Fruit fly (Drosophila melanogaster) whole organism, embryonic: ENCODE measurements around the gene MYPT-75D.

Experiments used
- C15 ChIP-seq: fragments of 200-800 bp; sonication (Bioruptor generic); IDR thresholded peaks from 3 replicates; pipeline ENCODE4 v1.3.6; 2022; ENCODE audit warnings: missing biosample characterization, missing genetic modification characterization
- CG10543 ChIP-seq: fragments of 200-800 bp; sonication (Bioruptor generic); optimal IDR thresholded peaks from 3 replicates; lab custom pipeline; 2017; ENCODE audit warnings: missing biosample characterization, mild to moderate bottlenecking, missing genetic modification characterization, moderate library complexity
- CG11247 ChIP-seq: fragments of 200-800 bp; sonication (Bioruptor generic); IDR thresholded peaks from 2 replicates; pipeline ENCODE4 v1.3.6; 2022; ENCODE audit warnings: missing biosample characterization, missing genetic modification characterization
- CG12942 ChIP-seq: fragments of 200-800 bp; sonication (Bioruptor generic); optimal IDR thresholded peaks from 3 replicates; lab custom pipeline; 2016; ENCODE audit warnings: missing biosample characterization, missing genetic modification characterization
- CG13123 ChIP-seq: fragments of 200-800 bp; sonication (Bioruptor generic); optimal IDR thresholded peaks from 2 replicates; lab custom pipeline; 2016; ENCODE audit warnings: missing biosample characterization, missing genetic modification characterization
- CG1529 ChIP-seq: fragments of 200-800 bp; sonication (Bioruptor generic); optimal IDR thresholded peaks from 3 replicates; lab custom pipeline; 2018; ENCODE audit warnings: missing biosample characterization, missing genetic modification characterization
- CG17359 ChIP-seq: fragments of 200-800 bp; sonication (Bioruptor generic); optimal IDR thresholded peaks from 3 replicates; lab custom pipeline; 2018; ENCODE audit warnings: missing biosample characterization, mild to moderate bottlenecking, missing genetic modification characterization, moderate library complexity
- CG2678 ChIP-seq: fragments of 200-800 bp; sonication (Bioruptor generic); optimal IDR thresholded peaks from 3 replicates; lab custom pipeline; 2019; ENCODE audit warnings: missing biosample characterization, mild to moderate bottlenecking, missing genetic modification characterization, moderate library complexity
- CG30403 ChIP-seq: fragments of 200-800 bp; sonication (Bioruptor generic); optimal IDR thresholded peaks from 3 replicates; lab custom pipeline; 2016; ENCODE audit warnings: missing biosample characterization, missing genetic modification characterization
- CG31224 ChIP-seq: fragments of 200-800 bp; sonication (Bioruptor generic); IDR thresholded peaks from 2 replicates; pipeline ENCODE4 v1.3.6; 2022; ENCODE audit warnings: missing biosample characterization, missing genetic modification characterization
- CG32532 ChIP-seq: fragments of 200-800 bp; sonication (Bioruptor generic); IDR thresholded peaks from 2 replicates; pipeline ENCODE4 v1.3.6; 2022; ENCODE audit warnings: missing biosample characterization, missing genetic modification characterization
- CG7357 ChIP-seq: fragments of 200-800 bp; sonication (Bioruptor generic); IDR thresholded peaks from 3 replicates; pipeline ENCODE4 v1.3.6; 2022; ENCODE audit warnings: missing biosample characterization, missing genetic modification characterization
- CG7372 ChIP-seq: fragments of 200-800 bp; sonication (Bioruptor generic); IDR thresholded peaks from 2 replicates; pipeline ENCODE4 v1.3.6; 2022; ENCODE audit warnings: missing biosample characterization, missing genetic modification characterization
- CG7745 ChIP-seq: fragments of 200-800 bp; sonication (Bioruptor generic); optimal IDR thresholded peaks from 2 replicates; lab custom pipeline; 2018; ENCODE audit warnings: missing biosample characterization, mild to moderate bottlenecking, missing genetic modification characterization, moderate library complexity
- Camta ChIP-seq: fragments of 200-800 bp; sonication (Bioruptor generic); optimal IDR thresholded peaks from 2 replicates; lab custom pipeline; 2016; ENCODE audit warnings: missing biosample characterization, missing genetic modification characterization
- CrebB ChIP-seq: fragments of 200-800 bp; sonication (Bioruptor generic); optimal IDR thresholded peaks from 3 replicates; lab custom pipeline; 2018; ENCODE audit warnings: missing biosample characterization, mild to moderate bottlenecking, missing genetic modification characterization
- D ChIP-seq, 2 experiments: fragments of 200-800 bp in 1 of 2; fragments of >200 bp in 1 of 2; sonication (Bioruptor generic) in 1 of 2; optimal IDR thresholded peaks; 2 replicates in 1 of 2; 3 replicates in 1 of 2; lab custom pipeline; 2017; ENCODE audit warnings: mild to moderate bottlenecking in 1 of 2, missing biosample characterization in 1 of 2, missing genetic modification characterization in 1 of 2, missing genetic modification reagents in 1 of 2
- D19A ChIP-seq: fragments of 200-800 bp; optimal IDR thresholded peaks from 3 replicates; lab custom pipeline; 2019; ENCODE audit warnings: missing biosample characterization, mild to moderate bottlenecking, missing genetic modification characterization, moderate library complexity
- D19B ChIP-seq: fragments of 200-800 bp; sonication (Bioruptor generic); optimal IDR thresholded peaks from 2 replicates; lab custom pipeline; 2017; ENCODE audit warnings: missing biosample characterization, mild to moderate bottlenecking, missing genetic modification characterization
- E2f2 ChIP-seq: fragments of 200-800 bp; sonication (Bioruptor generic); IDR thresholded peaks from 2 replicates; pipeline ENCODE4 v1.3.6; 2022; ENCODE audit warnings: missing biosample characterization, missing genetic modification characterization
- Gsc ChIP-seq: fragments of 200-800 bp; sonication (Bioruptor generic); IDR thresholded peaks from 2 replicates; pipeline ENCODE4 v1.3.6; 2022; ENCODE audit warnings: missing biosample characterization, missing genetic modification characterization
- HLHmδ ChIP-seq: fragments of 200-800 bp; sonication (Bioruptor generic); optimal IDR thresholded peaks from 2 replicates; lab custom pipeline; 2018; ENCODE audit warnings: missing biosample characterization, mild to moderate bottlenecking, missing genetic modification characterization, moderate library complexity
- Hmr ChIP-seq: fragments of 200-800 bp; sonication (Bioruptor generic); optimal IDR thresholded peaks from 3 replicates; lab custom pipeline; 2017; ENCODE audit warnings: mild to moderate bottlenecking, missing biosample characterization, missing genetic modification reagents, missing genetic modification characterization
- Lpt ChIP-seq: fragments of >200 bp; optimal IDR thresholded peaks from 2 replicates; lab custom pipeline; 2018; ENCODE audit warnings: missing biosample characterization, missing genetic modification characterization
- MTF-1 ChIP-seq: fragments of 200-800 bp; sonication (Bioruptor generic); optimal IDR thresholded peaks from 2 replicates; lab custom pipeline; 2018; ENCODE audit warnings: missing biosample characterization, mild to moderate bottlenecking, missing genetic modification characterization, borderline replicate concordance
- Mad ChIP-seq: fragments of 200-800 bp; sonication (Bioruptor generic); optimal IDR thresholded peaks from 2 replicates; lab custom pipeline; 2016; ENCODE audit warnings: missing biosample characterization, missing genetic modification characterization
- Myb ChIP-seq: fragments of 200-800 bp; sonication (Bioruptor generic); optimal IDR thresholded peaks from 2 replicates; lab custom pipeline; 2016; ENCODE audit warnings: missing biosample characterization, missing genetic modification characterization
- NC2β ChIP-seq: fragments of 200-800 bp; sonication (Bioruptor generic); optimal IDR thresholded peaks from 2 replicates; lab custom pipeline; 2016; ENCODE audit warnings: missing biosample characterization, missing genetic modification characterization
- PHDP ChIP-seq: fragments of 200-800 bp; sonication (Bioruptor generic); optimal IDR thresholded peaks from 3 replicates; lab custom pipeline; 2018; ENCODE audit warnings: missing biosample characterization, mild to moderate bottlenecking, missing genetic modification characterization, moderate library complexity
- Six4 ChIP-seq: fragments of 200-800 bp; sonication (Bioruptor generic); optimal IDR thresholded peaks from 2 replicates; lab custom pipeline; 2016; ENCODE audit warnings: missing biosample characterization, missing genetic modification characterization
- Sry-δ ChIP-seq: fragments of 200-800 bp; sonication (Bioruptor generic); optimal IDR thresholded peaks from 2 replicates; lab custom pipeline; 2016; ENCODE audit warnings: missing biosample characterization, missing genetic modification characterization
- cas ChIP-seq: fragments of 200-800 bp; sonication (Bioruptor generic); IDR thresholded peaks from 2 replicates; pipeline ENCODE4 v1.3.6; 2022; ENCODE audit warnings: missing biosample characterization, missing genetic modification characterization
- caup ChIP-seq: fragments of 200-800 bp; sonication (Bioruptor generic); optimal IDR thresholded peaks from 3 replicates; lab custom pipeline; 2017; ENCODE audit warnings: missing biosample characterization, mild to moderate bottlenecking, missing genetic modification characterization, moderate library complexity; ENCODE audit not compliant: severe bottlenecking
- dmrt11E ChIP-seq: fragments of 200-800 bp; sonication (Bioruptor generic); optimal IDR thresholded peaks from 3 replicates; lab custom pipeline; 2018; ENCODE audit warnings: missing biosample characterization, mild to moderate bottlenecking, missing genetic modification characterization, moderate library complexity
- emc ChIP-seq: fragments of 200-800 bp; sonication (Bioruptor generic); optimal IDR thresholded peaks from 2 replicates; lab custom pipeline; 2016; ENCODE audit warnings: missing biosample characterization, missing genetic modification characterization
- ems ChIP-seq: fragments of 200-800 bp; sonication (Bioruptor generic); optimal IDR thresholded peaks from 3 replicates; lab custom pipeline; 2016; ENCODE audit warnings: missing biosample characterization, missing genetic modification characterization
- esg ChIP-seq: fragments of 200-800 bp; sonication (Bioruptor generic); conservative IDR thresholded peaks from 2 replicates; pipeline ENCODE4 v1.3.6; 2022; ENCODE audit warnings: missing biosample characterization, missing genetic modification characterization
- eyg ChIP-seq: fragments of 200-800 bp; sonication (Bioruptor generic); optimal IDR thresholded peaks from 3 replicates; lab custom pipeline; 2016; ENCODE audit warnings: missing biosample characterization, missing genetic modification characterization
- fru ChIP-seq: fragments of >200 bp; optimal IDR thresholded peaks from 2 replicates; lab custom pipeline; 2017
- gce ChIP-seq: fragments of 200-800 bp; sonication (Bioruptor generic); IDR thresholded peaks from 3 replicates; pipeline ENCODE4 v1.3.6; 2022; ENCODE audit warnings: missing biosample characterization, missing genetic modification characterization
- insv ChIP-seq, 2 experiments: fragments of 200-800 bp; sonication (Bioruptor generic); optimal IDR thresholded peaks; 3 replicates each; lab custom pipeline; 2016 to 2018; ENCODE audit warnings: missing biosample characterization in 2 of 2, missing genetic modification characterization in 2 of 2
- odd ChIP-seq: fragments of 200-800 bp; sonication (Bioruptor generic); optimal IDR thresholded peaks from 2 replicates; lab custom pipeline; 2017; ENCODE audit warnings: missing biosample characterization, mild to moderate bottlenecking, missing genetic modification characterization
- p53 ChIP-seq: fragments of 200-800 bp; sonication (Bioruptor generic); optimal IDR thresholded peaks from 2 replicates; lab custom pipeline; 2016; ENCODE audit warnings: missing biosample characterization, missing genetic modification characterization
- row ChIP-seq: fragments of 200-800 bp; sonication (Bioruptor generic); IDR thresholded peaks from 3 replicates; pipeline ENCODE4 v1.3.6; 2022; ENCODE audit warnings: missing biosample characterization, missing genetic modification characterization
- run ChIP-seq: fragments of 200-800 bp; sonication (Bioruptor generic); optimal IDR thresholded peaks from 3 replicates; lab custom pipeline; 2018; ENCODE audit warnings: missing biosample characterization, mild to moderate bottlenecking, missing genetic modification characterization
- scrt ChIP-seq: fragments of 200-800 bp; sonication (Bioruptor generic); optimal IDR thresholded peaks from 2 replicates; lab custom pipeline; 2018; ENCODE audit warnings: missing biosample characterization, mild to moderate bottlenecking, missing genetic modification characterization, moderate library complexity
- sens ChIP-seq: fragments of 200-800 bp; sonication (Bioruptor generic); peaks from one replicate; lab custom pipeline; 2016; ENCODE audit warnings: missing biosample characterization, missing genetic modification characterization
- tio ChIP-seq: fragments of 200-800 bp; sonication (Bioruptor generic); optimal IDR thresholded peaks from 2 replicates; lab custom pipeline; 2017; ENCODE audit warnings: missing biosample characterization, missing genetic modification characterization, inconsistent platforms
- vfl ChIP-seq: fragments of 200-800 bp; sonication (Bioruptor generic); optimal IDR thresholded peaks from 2 replicates; lab custom pipeline; 2016; ENCODE audit warnings: missing biosample characterization, missing genetic modification characterization

MYPT-75D gene

DNA sequence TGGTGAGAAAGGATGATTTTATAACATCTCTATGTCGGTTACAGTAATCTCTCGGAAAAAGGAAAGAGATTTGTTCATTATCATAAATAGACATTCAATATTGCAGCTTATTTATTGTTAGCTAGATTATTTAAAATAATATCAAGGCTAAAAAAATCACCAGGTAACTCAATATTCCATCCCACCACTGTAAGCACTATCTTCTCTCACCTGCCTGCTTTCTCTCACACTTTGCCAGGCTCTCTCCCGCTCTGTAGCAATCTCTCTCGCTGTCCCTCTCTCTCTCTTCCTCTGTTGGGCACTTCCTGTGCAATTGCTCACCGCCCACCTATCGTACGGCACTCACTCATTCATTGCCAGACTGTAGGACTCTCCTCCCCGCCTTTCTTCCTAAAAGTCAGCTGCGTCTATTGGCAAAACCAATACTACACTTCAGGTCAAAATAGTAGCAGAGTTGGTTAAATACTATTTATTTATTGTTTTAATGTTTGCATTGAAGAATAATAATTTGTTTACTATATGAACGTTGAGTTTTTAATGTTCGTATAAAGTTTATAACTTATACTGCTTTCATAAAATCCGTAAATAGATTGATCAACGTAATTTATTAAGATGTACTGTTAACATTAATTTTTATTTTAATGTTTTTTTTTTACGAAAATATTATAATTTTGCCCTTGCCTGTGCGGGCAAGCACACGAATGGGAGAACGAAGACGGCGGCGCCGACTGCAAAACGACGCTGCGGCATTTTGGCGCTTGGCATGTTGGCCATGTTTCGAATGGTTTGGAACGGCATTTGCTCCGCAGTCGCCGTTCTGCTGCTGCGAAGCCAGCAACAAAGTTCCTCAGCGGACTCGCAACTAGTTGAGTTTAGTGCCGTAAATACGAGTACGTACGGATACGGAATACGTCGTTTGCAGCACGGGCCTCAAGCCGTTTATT is 15.1 kb downstream of the MYPT-75D start (continued):
- TF ChIP-seq HLHmδ (GFP tag; lab: Kevin White, UChicago) (peak; percentile 36), ems (GFP tag; lab: Kevin White, UChicago) (peak; percentile 88), CG32532 (peak; percentile 99), MTF-1 (GFP tag; lab: Kevin White, UChicago) (peak; percentile 72), esg (GFP tag; lab: Robert Waterston, UW) (peak; percentile 95), cas (GFP tag; lab: Robert Waterston, UW) (peak; percentile 96), fru (lab: Kevin White, UChicago) (no peak), dmrt11E (tag; lab: Kevin White, UChicago) (peak; percentile 61), vfl (GFP tag; lab: Kevin White, UChicago) (no peak), Sry-δ (GFP tag; lab: Kevin White, UChicago) (peak; percentile 66), CG1529 (GFP tag; lab: Kevin White, UChicago) (peak; percentile 64), CG7745 (tag; lab: Kevin White, UChicago) (no peak), gce (GFP tag; lab: Robert Waterston, UW) (peak; percentile 98), CG12942 (GFP tag; lab: Kevin White, UChicago) (peak; percentile 88), emc (peak; percentile 93), D19A (tag; lab: Kevin White, UChicago) (peak; percentile 45), insv (GFP tag; optimal IDR thresholded peaks at IDR 0.05; lab: Kevin White, UChicago) (peak in 1 of 2 experiments; percentile 56), D19B (GFP tag; lab: Kevin White, UChicago) (peak; percentile 86), CG13123 (GFP tag; lab: Kevin White, UChicago) (peak; percentile 68), CG17359 (tag; lab: Kevin White, UChicago) (peak; percentile 93), CG2678 (tag; lab: Kevin White, UChicago) (peak; percentile 96), run (peak; percentile 91), NC2β (GFP tag; lab: Kevin White, UChicago) (peak; percentile 87), CG7357 (GFP tag; lab: Robert Waterston, UW) (peak; percentile 88), tio (peak; percentile 75), Six4 (peak; percentile 84), scrt (GFP tag; lab: Kevin White, UChicago) (peak; percentile 82), Camta (peak; percentile 93), Mad (peak; percentile 89), D (optimal IDR thresholded peaks at IDR 0.05; lab: Kevin White, UChicago) (no peak), D (GFP tag; optimal IDR thresholded peaks at IDR 0.05; lab: Kevin White, UChicago) (peak; percentile 67), E2f2 (GFP tag; lab: Robert Waterston, UW) (peak; percentile 79), CG7372 (GFP tag; lab: Robert Waterston, UW) (peak; percentile 97), CG30403 (GFP tag; lab: Kevin White, UChicago) (peak; percentile 90), odd (GFP tag; lab: Kevin White, UChicago) (peak; percentile 85), CG11247 (peak; percentile 99), sens (GFP tag; lab: Kevin White, UChicago) (peak; percentile 98), Myb (GFP tag; lab: Kevin White, UChicago) (peak; percentile 73), p53 (GFP tag; lab: Kevin White, UChicago) (peak; percentile 17), Gsc (GFP tag; lab: Robert Waterston, UW) (no peak), caup (GFP tag; lab: Kevin White, UChicago) (peak; percentile 94), Hmr (peak; percentile 94), CrebB (tag; lab: Kevin White, UChicago) (peak; percentile 94), CG31224 (GFP tag; lab: Robert Waterston, UW) (peak; percentile 95), PHDP (tag; lab: Kevin White, UChicago) (peak; percentile 94), eyg (GFP tag; lab: Kevin White, UChicago) (peak; percentile 89), CG10543 (GFP tag; lab: Kevin White, UChicago) (peak; percentile 94), row (GFP tag; lab: Robert Waterston, UW) (peak; percentile 98), Lpt (no peak), C15 (GFP tag; lab: Robert Waterston, UW) (peak; percentile 96)
